Worm (Caenorhabditis elegans): ENCODE data around the gene ZK54.3.

- TF ChIP-seq him-1 (tag; optimal IDR thresholded peaks at IDR 0.05) (no peak), W03F9.2 (tag; optimal IDR thresholded peaks at IDR 0.05) (no peak), dao-5 (tag; optimal IDR thresholded peaks at IDR 0.05) (no peak)
These were observed 28.4 kb downstream of the ZK54.3 start, which contains the start of gene C36E6.8 for ce11 chrX:17438386-17438785.
